Fruit fly (Drosophila melanogaster) whole organism, embryonic: Measurements from ENCODE around the gene CG13114.

Source experiments
- Adf1 ChIP-seq: fragments of 200-800 bp; sonication (Bioruptor generic); IDR thresholded peaks from 2 replicates; pipeline ENCODE4 v1.3.6; 2022; ENCODE audit warnings: missing biosample characterization, missing genetic modification characterization
- CG10267 ChIP-seq: fragments of 200-800 bp; sonication (Bioruptor generic); optimal IDR thresholded peaks from 2 replicates; lab custom pipeline; 2018; ENCODE audit warnings: missing biosample characterization, mild to moderate bottlenecking, missing genetic modification characterization, moderate library complexity
- CG10274 ChIP-seq: fragments of 200-800 bp; sonication (Bioruptor generic); optimal IDR thresholded peaks from 3 replicates; lab custom pipeline; 2017; ENCODE audit warnings: missing biosample characterization, mild to moderate bottlenecking, missing genetic modification characterization
- CG12236 ChIP-seq: fragments of 200-800 bp; sonication (Bioruptor generic); optimal IDR thresholded peaks from 2 replicates; lab custom pipeline; 2016; ENCODE audit warnings: missing biosample characterization, missing genetic modification characterization
- CG13775 ChIP-seq: fragments of 200-800 bp; sonication (Bioruptor generic); optimal IDR thresholded peaks from 3 replicates; lab custom pipeline; 2017; ENCODE audit warnings: missing biosample characterization, mild to moderate bottlenecking, missing genetic modification characterization
- CG14860 ChIP-seq: fragments of 200-800 bp; sonication (Bioruptor generic); IDR thresholded peaks from 3 replicates; pipeline ENCODE4 v1.3.6; 2022; ENCODE audit warnings: missing biosample characterization, missing genetic modification characterization; ENCODE audit not compliant: partially characterized antibody
- CG14965 ChIP-seq: fragments of 200-800 bp; sonication (Bioruptor generic); optimal IDR thresholded peaks from 2 replicates; lab custom pipeline; 2016; ENCODE audit warnings: missing biosample characterization, missing genetic modification characterization, borderline replicate concordance
- CG15011 ChIP-seq: fragments of 200-800 bp; sonication (Bioruptor generic); optimal IDR thresholded peaks from 3 replicates; lab custom pipeline; 2018; ENCODE audit warnings: missing biosample characterization, mild to moderate bottlenecking, missing genetic modification characterization
- CG17612 ChIP-seq: fragments of 200-800 bp; sonication (Bioruptor generic); IDR thresholded peaks from 2 replicates; pipeline ENCODE4 v1.3.6; 2022; ENCODE audit warnings: missing biosample characterization, missing genetic modification characterization
- CG1792 ChIP-seq: fragments of 200-800 bp; sonication (Bioruptor generic); optimal IDR thresholded peaks from 2 replicates; lab custom pipeline; 2016; ENCODE audit warnings: missing biosample characterization, missing genetic modification characterization
- CG18476 ChIP-seq: fragments of 200-800 bp; sonication (Bioruptor generic); optimal IDR thresholded peaks from 2 replicates; lab custom pipeline; 2016; ENCODE audit warnings: missing biosample characterization, mild to moderate bottlenecking, missing genetic modification characterization
- CG2120 ChIP-seq: fragments of 200-800 bp; sonication (Bioruptor generic); optimal IDR thresholded peaks from 3 replicates; lab custom pipeline; 2016; ENCODE audit warnings: missing biosample characterization, missing genetic modification characterization
- CG3065 ChIP-seq: fragments of 200-800 bp; sonication (Bioruptor generic); optimal IDR thresholded peaks from 2 replicates; lab custom pipeline; 2016; ENCODE audit warnings: missing biosample characterization, missing genetic modification characterization
- CG31224 ChIP-seq: fragments of 200-800 bp; sonication (Bioruptor generic); IDR thresholded peaks from 2 replicates; pipeline ENCODE4 v1.3.6; 2022; ENCODE audit warnings: missing biosample characterization, missing genetic modification characterization
- CG34376 ChIP-seq: fragments of 200-800 bp; sonication (Bioruptor generic); optimal IDR thresholded peaks from 2 replicates; lab custom pipeline; 2018; ENCODE audit warnings: missing biosample characterization, mild to moderate bottlenecking, missing genetic modification characterization
- CG3726 ChIP-seq: fragments of 200-800 bp; sonication (Bioruptor generic); IDR thresholded peaks from 3 replicates; pipeline ENCODE4, ENCODE4 v1.3.6; 2022; ENCODE audit warnings: missing biosample characterization, missing genetic modification characterization
- CG6175 ChIP-seq: fragments of 200-800 bp; sonication (Bioruptor generic); IDR thresholded peaks from 3 replicates; pipeline ENCODE4 v1.3.6; 2022; ENCODE audit warnings: missing biosample characterization, missing genetic modification characterization
- CG6791 ChIP-seq: fragments of 200-800 bp; sonication (Bioruptor generic); IDR thresholded peaks from 3 replicates; pipeline ENCODE4 v1.3.6; 2022; ENCODE audit warnings: missing biosample characterization, missing genetic modification characterization; ENCODE audit not compliant: partially characterized antibody
- CG8089 ChIP-seq: fragments of 200-800 bp; sonication (Bioruptor generic); optimal IDR thresholded peaks from 3 replicates; lab custom pipeline; 2016; ENCODE audit warnings: missing biosample characterization, missing genetic modification characterization
- CHES-1-like ChIP-seq: fragments of 200-800 bp; sonication (Bioruptor generic); optimal IDR thresholded peaks from 2 replicates; lab custom pipeline; 2016; ENCODE audit warnings: missing biosample characterization, missing genetic modification characterization
- Dip2 ChIP-seq: fragments of 200-800 bp; sonication (Bioruptor generic); IDR thresholded peaks from 2 replicates; pipeline ENCODE4 v1.3.6; 2022; ENCODE audit warnings: missing biosample characterization, missing genetic modification characterization
- Dp ChIP-seq: fragments of 200-800 bp; sonication (Bioruptor generic); optimal IDR thresholded peaks from 2 replicates; lab custom pipeline; 2018; ENCODE audit warnings: missing biosample characterization, mild to moderate bottlenecking, missing genetic modification characterization, moderate library complexity
- HLHmδ ChIP-seq: fragments of 200-800 bp; sonication (Bioruptor generic); optimal IDR thresholded peaks from 2 replicates; lab custom pipeline; 2018; ENCODE audit warnings: missing biosample characterization, mild to moderate bottlenecking, missing genetic modification characterization, moderate library complexity
- Hand ChIP-seq: fragments of 200-800 bp; sonication (Bioruptor generic); optimal IDR thresholded peaks from 2 replicates; lab custom pipeline; 2017; ENCODE audit warnings: mild to moderate bottlenecking, missing biosample characterization, missing genetic modification reagents, missing genetic modification characterization
- HmgZ ChIP-seq: fragments of 200-800 bp; sonication (Bioruptor generic); optimal IDR thresholded peaks from 2 replicates; lab custom pipeline; 2018; ENCODE audit warnings: missing biosample characterization, mild to moderate bottlenecking, missing genetic modification characterization
- Mad ChIP-seq: fragments of 200-800 bp; sonication (Bioruptor generic); optimal IDR thresholded peaks from 2 replicates; lab custom pipeline; 2016; ENCODE audit warnings: missing biosample characterization, missing genetic modification characterization
- Mrtf ChIP-seq: fragments of 200-800 bp; sonication (Bioruptor generic); IDR thresholded peaks from 3 replicates; pipeline ENCODE4 v1.3.6; 2022; ENCODE audit warnings: missing biosample characterization, missing genetic modification characterization
- NC2α ChIP-seq: fragments of 200-800 bp; sonication (Bioruptor generic); optimal IDR thresholded peaks from 2 replicates; lab custom pipeline; 2016; ENCODE audit warnings: missing biosample characterization, missing genetic modification characterization
- NK7.1 ChIP-seq: fragments of 200-800 bp; sonication (Bioruptor generic); optimal IDR thresholded peaks from 3 replicates; lab custom pipeline; 2016; ENCODE audit warnings: missing biosample characterization, missing genetic modification characterization
- Ravus ChIP-seq: fragments of 200-800 bp; sonication (Bioruptor generic); IDR thresholded peaks from 2 replicates; pipeline ENCODE4 v1.3.6; 2022; ENCODE audit warnings: missing biosample characterization, missing genetic modification characterization
- Rfx ChIP-seq: fragments of 200-800 bp; sonication (Bioruptor generic); IDR thresholded peaks from 2 replicates; pipeline ENCODE4 v1.3.6; 2022; ENCODE audit warnings: missing biosample characterization, missing genetic modification characterization
- Side ChIP-seq: fragments of 200-800 bp; sonication (Bioruptor generic); optimal IDR thresholded peaks from 2 replicates; lab custom pipeline; 2016; ENCODE audit warnings: missing biosample characterization, missing genetic modification characterization
- Trl ChIP-seq, 3 experiments: fragments of >200 bp in 2 of 3; fragments of 200-800 bp in 1 of 3; sonication (Bioruptor generic) in 1 of 3; optimal IDR thresholded peaks; 2 replicates in 1 of 3; 3 replicates in 2 of 3; lab custom pipeline; 2016 to 2017; ENCODE audit warnings: missing biosample characterization in 1 of 3, missing genetic modification characterization in 1 of 3
- ase ChIP-seq: fragments of 200-800 bp; sonication (Bioruptor generic); IDR thresholded peaks from 3 replicates; pipeline ENCODE4 v1.3.6; 2022; ENCODE audit warnings: missing biosample characterization, missing genetic modification characterization
- az2 ChIP-seq: fragments of 200-800 bp; sonication (Bioruptor generic); optimal IDR thresholded peaks from 3 replicates; lab custom pipeline; 2016; ENCODE audit warnings: missing biosample characterization, missing genetic modification characterization
- cad ChIP-seq: fragments of >200 bp; optimal IDR thresholded peaks from 2 replicates; lab custom pipeline; 2017; ENCODE audit warnings: missing biosample characterization, missing genetic modification characterization
- cato ChIP-seq: fragments of 200-800 bp; sonication (Bioruptor generic); optimal IDR thresholded peaks from 2 replicates; lab custom pipeline; 2016; ENCODE audit warnings: missing biosample characterization, missing genetic modification characterization, borderline replicate concordance
- dmrt11E ChIP-seq: fragments of 200-800 bp; sonication (Bioruptor generic); optimal IDR thresholded peaks from 3 replicates; lab custom pipeline; 2018; ENCODE audit warnings: missing biosample characterization, mild to moderate bottlenecking, missing genetic modification characterization, moderate library complexity
- exex ChIP-seq: fragments of 200-800 bp; sonication (Bioruptor generic); optimal IDR thresholded peaks from 4 replicates; lab custom pipeline; 2018; ENCODE audit warnings: missing biosample characterization, mild to moderate bottlenecking, missing genetic modification characterization, moderate library complexity
- gsb-n ChIP-seq: fragments of 200-800 bp; sonication (Bioruptor generic); optimal IDR thresholded peaks from 3 replicates; lab custom pipeline; 2018; ENCODE audit warnings: missing biosample characterization, mild to moderate bottlenecking, missing genetic modification characterization
- hth ChIP-seq: fragments of >200 bp; optimal IDR thresholded peaks from 2 replicates; lab custom pipeline; 2017; ENCODE audit warnings: inconsistent platforms
- mam ChIP-seq: fragments of 200-800 bp; sonication (Bioruptor generic); optimal IDR thresholded peaks from 3 replicates; lab custom pipeline; 2016; ENCODE audit warnings: missing biosample characterization, missing genetic modification characterization
- mld ChIP-seq: fragments of 200-800 bp; sonication (Bioruptor generic); IDR thresholded peaks from 3 replicates; pipeline ENCODE4 v1.3.6; 2022; ENCODE audit warnings: missing biosample characterization, missing genetic modification characterization; ENCODE audit not compliant: partially characterized antibody
- org-1 ChIP-seq: fragments of 200-800 bp; sonication (Bioruptor generic); optimal IDR thresholded peaks from 2 replicates; lab custom pipeline; 2017; ENCODE audit warnings: missing biosample characterization, missing genetic modification characterization
- pan ChIP-seq, 4 experiments: fragments of >200 bp in 3 of 4; fragments of 200-800 bp in 1 of 4; sonication (Bioruptor generic) in 1 of 4; optimal IDR thresholded peaks in 3 of 4; IDR thresholded peaks in 1 of 4; 2 replicates each; pipeline versions ENCODE4 v1.3.6 to Lab custom; 2017 to 2022; ENCODE audit warnings: missing biosample characterization in 2 of 4, missing genetic modification characterization in 2 of 4, mixed read lengths in 1 of 4
- rib ChIP-seq: fragments of 200-800 bp; sonication (Bioruptor generic); IDR thresholded peaks from 2 replicates; pipeline ENCODE4 v1.3.6; 2022; ENCODE audit warnings: missing biosample characterization, missing genetic modification characterization
- salm ChIP-seq: fragments of 200-800 bp; sonication (Bioruptor generic); optimal IDR thresholded peaks from 2 replicates; lab custom pipeline; 2018; ENCODE audit warnings: missing biosample characterization, mild to moderate bottlenecking, missing genetic modification characterization
- tna ChIP-seq: fragments of 200-800 bp; sonication (Bioruptor generic); IDR thresholded peaks from 2 replicates; pipeline ENCODE4 v1.3.6; 2022; ENCODE audit warnings: missing biosample characterization, missing genetic modification characterization; ENCODE audit not compliant: partially characterized antibody
- unc-4 ChIP-seq: fragments of 200-800 bp; sonication (Bioruptor generic); IDR thresholded peaks from 2 replicates; pipeline ENCODE4 v1.3.6; 2022; ENCODE audit warnings: missing biosample characterization, missing genetic modification characterization; ENCODE audit not compliant: partially characterized antibody
- unpg ChIP-seq: fragments of 200-800 bp; sonication (Bioruptor generic); optimal IDR thresholded peaks from 3 replicates; lab custom pipeline; 2018; ENCODE audit warnings: missing biosample characterization, mild to moderate bottlenecking, missing genetic modification characterization, moderate library complexity
- yki ChIP-seq: fragments of >200 bp; optimal IDR thresholded peaks from 3 replicates; lab custom pipeline; 2018

CG13114 gene

DNA sequence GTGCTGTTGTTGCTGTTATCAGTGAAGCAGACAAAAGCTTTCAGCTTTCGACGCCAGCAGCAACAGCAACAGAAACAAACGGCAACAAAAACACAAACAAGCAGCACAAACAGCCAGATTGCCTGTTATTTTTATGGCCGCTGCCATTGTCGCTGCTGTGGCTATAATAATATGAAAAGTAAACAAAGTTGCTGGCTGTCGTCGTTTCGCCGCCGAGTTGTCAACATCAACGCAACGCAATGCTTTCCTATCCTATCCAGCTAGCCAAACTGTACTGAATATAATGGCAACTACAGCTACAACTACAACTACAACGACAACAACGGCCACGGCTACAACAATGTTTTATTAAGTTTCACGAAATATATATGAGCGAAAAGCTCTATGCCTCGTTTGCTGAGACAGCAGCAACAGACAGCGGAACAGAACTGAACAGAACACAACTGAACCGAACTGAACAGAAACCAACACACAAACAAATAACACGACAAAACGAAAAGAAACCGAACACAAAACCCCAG is 25.1 kb downstream of the CG13114 start (continued):
- TF ChIP-seq az2 (GFP tag; lab: Kevin White, UChicago) = no peak
- TF ChIP-seq CG2120 = no peak
- TF ChIP-seq CG8089 (GFP tag; lab: Kevin White, UChicago) = no peak
- no peak for TF ChIP-seq Ravus (GFP tag; lab: Robert Waterston, UW)
- 0 out of 2 replicates have a peak, but pooled peaks have one; percentile 6 for TF ChIP-seq Rfx
- TF ChIP-seq CG1792 (GFP tag; lab: Kevin White, UChicago) = no peak
- no peak for TF ChIP-seq CG12236 (GFP tag; lab: Kevin White, UChicago)
- no peak for TF ChIP-seq CG10267 (tag; lab: Kevin White, UChicago)
- TF ChIP-seq Adf1 (GFP tag; lab: Robert Waterston, UW) = no peak; the same call in none of the 2 replicates
- peak; percentile 41 for TF ChIP-seq CG15011 (GFP tag; lab: Kevin White, UChicago)
- TF ChIP-seq CG10274 (GFP tag; lab: Kevin White, UChicago) = no peak
- no peak for TF ChIP-seq NC2α (GFP tag; lab: Kevin White, UChicago)
- TF ChIP-seq Dip2 (GFP tag; lab: Robert Waterston, UW) = no peak
- TF ChIP-seq CG3065 (GFP tag; lab: Kevin White, UChicago) = no peak
- no peak for TF ChIP-seq mam (GFP tag; lab: Kevin White, UChicago)
- TF ChIP-seq CG17612 = no peak
- no peak for TF ChIP-seq org-1 (GFP tag; lab: Kevin White, UChicago)
- no peak for TF ChIP-seq NK7.1 (GFP tag; lab: Kevin White, UChicago)
- TF ChIP-seq Mad = peak; percentile 12
- TF ChIP-seq hth = no peak
- no peak for TF ChIP-seq CG31224 (GFP tag; lab: Robert Waterston, UW)
- TF ChIP-seq ase (GFP tag; lab: Robert Waterston, UW) = no peak
- TF ChIP-seq Mrtf (GFP tag; lab: Robert Waterston, UW) = no peak
- TF ChIP-seq HmgZ (tag; lab: Kevin White, UChicago) = peak; percentile 16
- TF ChIP-seq cad (GFP tag; lab: Kevin White, UChicago) = no peak
- no peak for TF ChIP-seq Side (GFP tag; lab: Kevin White, UChicago)
- no peak for TF ChIP-seq cato (GFP tag; lab: Kevin White, UChicago)
- no peak for TF ChIP-seq HLHmδ (GFP tag; lab: Kevin White, UChicago)
- no peak for TF ChIP-seq unc-4 (GFP tag; lab: Robert Waterston, UW)
- TF ChIP-seq tna (GFP tag; lab: Robert Waterston, UW) = no peak
- TF ChIP-seq Trl (optimal IDR thresholded peaks at IDR 0.05; lab: Kevin White, UChicago) = peak in 1 of 2 experiments; percentile 7
- no peak for TF ChIP-seq Trl (GFP tag; optimal IDR thresholded peaks at IDR 0.05; lab: Kevin White, UChicago)
- TF ChIP-seq unpg (GFP tag; lab: Kevin White, UChicago) = peak; percentile 46
- no peak for TF ChIP-seq CG18476
- TF ChIP-seq gsb-n = no peak
- TF ChIP-seq yki (lab: Kevin White, UChicago) = no peak
- TF ChIP-seq CG6175 = no peak
- TF ChIP-seq exex = no peak
- TF ChIP-seq CHES-1-like (GFP tag; lab: Kevin White, UChicago) = no peak
- TF ChIP-seq rib (GFP tag; lab: Robert Waterston, UW) = no peak
- TF ChIP-seq Hand (GFP tag; lab: Kevin White, UChicago) = no peak
- TF ChIP-seq CG13775 (GFP tag; lab: Kevin White, UChicago) = no peak
- TF ChIP-seq CG14965 = no peak
- TF ChIP-seq Dp (GFP tag; lab: Kevin White, UChicago) = no peak
- TF ChIP-seq pan (optimal IDR thresholded peaks at IDR 0.05; lab: Kevin White, UChicago) = no peak
- no peak for TF ChIP-seq pan (GFP tag; optimal IDR thresholded peaks at IDR 0.05 in 1 of 2, IDR thresholded peaks at IDR 0.05 in 1 of 2)
- TF ChIP-seq mld = no peak
- TF ChIP-seq CG6791 = no peak
- TF ChIP-seq CG3726 (GFP tag; lab: Robert Waterston, UW) = no peak
- no peak for TF ChIP-seq CG14860 (GFP tag; lab: Robert Waterston, UW)
- peak; percentile 53 for TF ChIP-seq salm
- TF ChIP-seq CG34376 (GFP tag; lab: Kevin White, UChicago) = peak; percentile 46
- TF ChIP-seq dmrt11E (tag; lab: Kevin White, UChicago) = no peak
